Worm (Caenorhabditis elegans): ENCODE data around the gene ccdc-47.

DNA sequence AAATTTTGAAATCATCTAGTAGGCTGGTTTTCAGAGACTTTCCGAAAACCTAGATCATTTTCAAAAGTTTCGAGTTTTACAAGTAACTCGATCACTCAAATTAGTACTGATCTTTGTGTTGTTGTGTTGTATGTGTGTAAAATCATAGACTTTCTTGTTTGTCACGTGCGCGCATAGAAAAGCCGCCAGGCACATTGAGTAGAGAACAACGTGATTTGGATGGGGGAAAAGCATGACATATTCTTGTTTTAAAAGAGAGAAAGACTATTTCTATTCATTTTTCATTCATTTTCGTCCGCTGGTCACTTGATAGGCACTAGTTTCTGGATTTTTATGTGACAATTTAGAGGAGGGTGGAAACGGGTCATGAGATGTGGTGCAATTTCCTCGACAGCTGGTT lies 37.5 kb downstream of the ccdc-47 start:
- TF ChIP-seq flt-1 (GFP tag; IDR thresholded peaks at IDR 0.05) = no peak
- no peak for TF ChIP-seq ztf-29 (GFP tag; IDR thresholded peaks at IDR 0.05)
- no peak for TF ChIP-seq ref-1 (GFP tag; conservative IDR thresholded peaks at IDR 0.05)
- no peak for TF ChIP-seq tab-1 (GFP tag; IDR thresholded peaks at IDR 0.05)
- no peak for TF ChIP-seq cog-1 (tag; optimal IDR thresholded peaks at IDR 0.05)
- TF ChIP-seq klf-2 (GFP tag; conservative IDR thresholded peaks at IDR 0.05) = no peak
- TF ChIP-seq med-1 (GFP tag; optimal IDR thresholded peaks at IDR 0.05; ENCODE audit: insufficient read depth) = no peak
